Worm (Caenorhabditis elegans): ENCODE results near the gene Y62F5A.9.

Y62F5A.9 gene

DNA sequence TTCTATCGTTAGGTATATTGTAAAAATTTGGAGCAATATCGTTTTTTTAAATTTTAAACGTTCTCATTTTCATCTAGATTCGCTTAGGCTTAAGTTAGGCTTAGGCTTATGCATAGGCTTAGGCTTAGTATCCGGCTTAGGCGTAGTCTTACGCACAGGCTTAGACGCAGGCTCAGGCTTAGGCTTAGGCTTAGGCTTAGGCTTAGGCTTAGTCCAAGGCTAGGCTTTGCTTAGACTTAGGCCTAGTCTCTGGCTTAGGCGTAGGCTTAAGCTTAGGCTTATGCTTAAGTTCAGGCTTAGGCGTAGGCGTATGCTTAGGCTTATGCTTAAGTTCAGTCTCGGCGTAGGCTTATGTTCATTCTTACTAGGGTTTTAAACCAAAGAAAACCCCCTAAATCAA lies 34.9 kb downstream of the Y62F5A.9 start:
- TF ChIP-seq tag-97 (GFP tag; IDR thresholded peaks at IDR 0.05) (no peak), nhr-77 (tag; optimal IDR thresholded peaks at IDR 0.05) (no peak), nhr-25 (tag; optimal IDR thresholded peaks at IDR 0.05; ENCODE audit: borderline replicate concordance, insufficient read depth) (no peak), dpl-1 (GFP tag; optimal IDR thresholded peaks at IDR 0.05) (no peak), Y105C5A.15 (GFP tag; IDR thresholded peaks at IDR 0.05) (no peak), daf-12 (tag; optimal IDR thresholded peaks at IDR 0.05) (no peak), jun-1 (tag; optimal IDR thresholded peaks at IDR 0.05) (no peak), saeg-2 (GFP tag; IDR thresholded peaks at IDR 0.05) (no peak), dmd-6 (GFP tag; IDR thresholded peaks at IDR 0.05) (no peak), lin-38 (GFP tag; IDR thresholded peaks at IDR 0.05) (no peak), tra-1 (GFP tag; IDR thresholded peaks at IDR 0.05) (no peak), Y48G9A.11 (GFP tag; IDR thresholded peaks at IDR 0.05) (no peak), php-3 (GFP tag; IDR thresholded peaks at IDR 0.05) (no peak)

DNA sequence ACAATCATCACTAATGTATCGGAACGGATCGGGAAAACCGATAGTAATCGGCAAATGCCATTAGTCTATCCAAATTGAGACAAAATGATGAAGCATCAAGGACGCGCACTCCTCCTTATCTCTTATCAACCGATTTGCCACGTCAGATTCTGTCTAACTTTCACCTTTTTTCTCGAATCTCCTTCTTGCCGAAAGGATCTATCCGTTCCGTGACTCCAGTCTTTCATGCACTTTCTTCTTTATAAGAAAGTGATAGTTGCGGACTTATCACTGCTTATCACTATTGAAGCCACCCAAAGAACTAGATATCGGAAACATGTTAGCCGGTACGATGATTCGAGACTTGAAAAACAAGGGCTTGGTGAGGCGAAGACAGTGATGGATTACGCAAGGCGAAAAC lies 36.7 kb downstream of the Y62F5A.9 start:
- no peak for TF ChIP-seq aha-1 (tag)
- TF ChIP-seq mxl-2 (GFP tag; conservative IDR thresholded peaks at IDR 0.05) = no peak
- TF ChIP-seq aly-2 (tag; optimal IDR thresholded peaks at IDR 0.05) = no peak
- peak; percentile 68 for TF ChIP-seq mxl-3 (GFP tag; optimal IDR thresholded peaks at IDR 0.05)
- no peak for TF ChIP-seq nhr-10 (tag; optimal IDR thresholded peaks at IDR 0.05)
- no peak for TF ChIP-seq R02D3.7 (tag; optimal IDR thresholded peaks at IDR 0.05)
- TF ChIP-seq F26F4.8 (GFP tag; conservative IDR thresholded peaks at IDR 0.05) = no peak
- no peak for TF ChIP-seq zfp-2 (tag; optimal IDR thresholded peaks at IDR 0.05)
- no peak for TF ChIP-seq zip-2 (tag; optimal IDR thresholded peaks at IDR 0.05)
- no peak for TF ChIP-seq attf-4 (tag; optimal IDR thresholded peaks at IDR 0.05)
- TF ChIP-seq cey-2 (tag; optimal IDR thresholded peaks at IDR 0.05; ENCODE audit: borderline replicate concordance, insufficient read depth) = no peak
- TF ChIP-seq mdl-1 (tag; optimal IDR thresholded peaks at IDR 0.05) = peak in 1 of 2 experiments; percentile 54
- no peak for TF ChIP-seq ztf-11 (tag; optimal IDR thresholded peaks at IDR 0.05)
- TF ChIP-seq nhr-48 (tag; optimal IDR thresholded peaks at IDR 0.05) = peak; percentile 28
- no peak for TF ChIP-seq daf-16 (GFP tag; optimal IDR thresholded peaks at IDR 0.05)
- no peak for TF ChIP-seq daf-16 (tag; optimal IDR thresholded peaks at IDR 0.05)
- no peak for TF ChIP-seq daf-8 (GFP tag; IDR thresholded peaks at IDR 0.05)
- TF ChIP-seq nhr-6 (tag; optimal IDR thresholded peaks at IDR 0.05) = no peak
- peak; percentile 86 for TF ChIP-seq nhr-28 (tag; optimal IDR thresholded peaks at IDR 0.05)
- TF ChIP-seq saeg-2 (GFP tag; IDR thresholded peaks at IDR 0.05) = no peak
- TF ChIP-seq egl-27 (tag; optimal IDR thresholded peaks at IDR 0.05) = no peak
- TF ChIP-seq ZK337.2 (GFP tag; IDR thresholded peaks at IDR 0.05) = no peak
- no peak for TF ChIP-seq madf-5 (GFP tag; IDR thresholded peaks at IDR 0.05)
- TF ChIP-seq mes-2 (tag; optimal IDR thresholded peaks at IDR 0.05; ENCODE audit: poor library complexity, severe bottlenecking) = no peak
- TF ChIP-seq nhr-237 (tag; optimal IDR thresholded peaks at IDR 0.05) = no peak
- no peak for TF ChIP-seq F49E8.2 (tag; optimal IDR thresholded peaks at IDR 0.05; ENCODE audit: borderline replicate concordance)
- TF ChIP-seq pha-4 (GFP tag; IDR thresholded peaks at IDR 0.05) = no peak
- TF ChIP-seq pha-4 (tag; optimal IDR thresholded peaks at IDR 0.05) = no peak
- TF ChIP-seq Y105C5A.15 (GFP tag; IDR thresholded peaks at IDR 0.05) = no peak
- TF ChIP-seq spr-3 (GFP tag; optimal IDR thresholded peaks at IDR 0.05) = no peak
- TF ChIP-seq zag-1 (tag; optimal IDR thresholded peaks at IDR 0.05) = no peak
- no peak for TF ChIP-seq unc-130 (GFP tag; optimal IDR thresholded peaks at IDR 0.05)
- no peak for TF ChIP-seq F44E2.7 (GFP tag; IDR thresholded peaks at IDR 0.05)
- no peak for TF ChIP-seq php-3 (GFP tag; IDR thresholded peaks at IDR 0.05)
- no peak for TF ChIP-seq unc-62 (GFP tag; optimal IDR thresholded peaks at IDR 0.05 in 1 of 2)
- TF ChIP-seq unc-62 (tag; optimal IDR thresholded peaks at IDR 0.05) = no peak
- no peak for TF ChIP-seq Y48G9A.11 (GFP tag; IDR thresholded peaks at IDR 0.05)
- no peak for TF ChIP-seq daf-19 (GFP tag; conservative IDR thresholded peaks at IDR 0.05)
- peak; percentile 51 for TF ChIP-seq hlh-11 (tag; optimal IDR thresholded peaks at IDR 0.05)
- TF ChIP-seq ceh-44 (GFP tag; IDR thresholded peaks at IDR 0.05) = no peak
- TF ChIP-seq dmd-8 (GFP tag; IDR thresholded peaks at IDR 0.05) = no peak
- TF ChIP-seq nhr-25 (tag; optimal IDR thresholded peaks at IDR 0.05; ENCODE audit: borderline replicate concordance, insufficient read depth) = peak; percentile 6
- TF ChIP-seq lsy-2 (tag; optimal IDR thresholded peaks at IDR 0.05) = no peak

Measured in whole organism, L4 larva.